Comparison of ENCODE assay signal across 3 fruit fly cellular contexts in genomic region chr3L:1850498-1850897, dm6.
TF ChIP-seq lines count a peak whose summit lies in the region.

No protein-coding gene starts in this region.

- no peak for TF ChIP-seq CTCF in whole organism, embryonic (GFP tag; optimal IDR thresholded peaks at IDR 0.05; lab: Kevin White, UChicago)

TF ChIP-seq in whole organism, adult, 20 proteins besides CTCF, POLR2A, EP300 and RAD21:
- peak; percentile 5 for TF ChIP-seq kay (GFP tag; lab: Kevin White, UChicago; ENCODE audit: borderline replicate concordance)
- no peak for TF ChIP-seq CG33017 (tag; optimal IDR thresholded peaks at IDR 0.05; lab: Kevin White, UChicago)
- TF ChIP-seq CG7045 (GFP tag; optimal IDR thresholded peaks at IDR 0.05; lab: Kevin White, UChicago) = no peak
- TF ChIP-seq cic (GFP tag; optimal IDR thresholded peaks at IDR 0.05; lab: Kevin White, UChicago) = no peak
- TF ChIP-seq Clk (GFP tag; optimal IDR thresholded peaks at IDR 0.05; lab: Kevin White, UChicago) = no peak
TF ChIP-seq in whole organism, adult: peak in this region for 1.

TF ChIP-seq in whole organism, embryonic, 481 proteins besides CTCF, POLR2A, EP300 and RAD21:
- TF ChIP-seq Bgb (GFP tag; IDR thresholded peaks at IDR 0.05; lab: Robert Waterston, UW; ENCODE audit: partially characterized antibody) (peak; percentile 18; the same call in 1 of the 2 replicates), CG13123 (GFP tag; optimal IDR thresholded peaks at IDR 0.05; lab: Kevin White, UChicago) (no peak)

TF ChIP-seq in whole organism, wandering third instar larva, 38 proteins besides CTCF, POLR2A, EP300 and RAD21:
- TF ChIP-seq N (GFP tag; optimal IDR thresholded peaks at IDR 0.05; lab: Kevin White, UChicago) (peak; percentile 14), h (GFP tag; optimal IDR thresholded peaks at IDR 0.05; lab: Kevin White, UChicago) (no peak), Myc (optimal IDR thresholded peaks at IDR 0.05; lab: Kevin White, UChicago) (peak; percentile 67), Vsx2 (GFP tag; optimal IDR thresholded peaks at IDR 0.05; lab: Kevin White, UChicago; ENCODE audit: partially characterized antibody) (peak; percentile 52), foxo (GFP tag; optimal IDR thresholded peaks at IDR 0.05; lab: Kevin White, UChicago) (no peak)
